Fruit fly (Drosophila melanogaster) whole organism, embryonic: ENCODE data around the gene ldbr.
A peak's percentile ranks its signal among the peaks of the same experiment; 100 is the strongest.

Experiments used
- Atf6 ChIP-seq: fragments of 200-800 bp; sonication (Bioruptor generic); IDR thresholded peaks from 2 replicates; pipeline ENCODE4 v1.3.6; 2022; ENCODE audit warnings: missing biosample characterization, missing genetic modification characterization
- CG11456 ChIP-seq: fragments of 200-800 bp; sonication (Bioruptor generic); IDR thresholded peaks from 3 replicates; pipeline ENCODE4 v1.3.6; 2022; ENCODE audit warnings: missing biosample characterization, missing genetic modification characterization
- CG11504 ChIP-seq: fragments of 200-800 bp; sonication (Bioruptor generic); optimal IDR thresholded peaks from 3 replicates; lab custom pipeline; 2019; ENCODE audit warnings: missing biosample characterization, mild to moderate bottlenecking, missing genetic modification characterization, moderate library complexity
- CG13296 ChIP-seq: fragments of 200-800 bp; sonication (Bioruptor generic); optimal IDR thresholded peaks from 3 replicates; lab custom pipeline; 2018; ENCODE audit warnings: missing biosample characterization, mild to moderate bottlenecking, missing genetic modification characterization
- CG13894 ChIP-seq: fragments of 200-800 bp; sonication (Bioruptor generic); optimal IDR thresholded peaks from 3 replicates; lab custom pipeline; 2018; ENCODE audit warnings: missing biosample characterization, mild to moderate bottlenecking, missing genetic modification characterization, moderate library complexity
- CG15269 ChIP-seq: fragments of 200-800 bp; sonication (Bioruptor generic); optimal IDR thresholded peaks from 2 replicates; lab custom pipeline; 2018; ENCODE audit warnings: missing biosample characterization, mild to moderate bottlenecking, missing genetic modification characterization, moderate library complexity
- CG17829 ChIP-seq: fragments of 200-800 bp; optimal IDR thresholded peaks from 2 replicates; lab custom pipeline; 2019; ENCODE audit warnings: missing biosample characterization, mild to moderate bottlenecking, missing genetic modification characterization, moderate library complexity
- CG18262 ChIP-seq: fragments of 200-800 bp; optimal IDR thresholded peaks from 3 replicates; lab custom pipeline; 2019; ENCODE audit warnings: missing biosample characterization, mild to moderate bottlenecking, missing genetic modification characterization, moderate library complexity
- CG18599 ChIP-seq: fragments of 200-800 bp; sonication (Bioruptor generic); optimal IDR thresholded peaks from 3 replicates; lab custom pipeline; 2017; ENCODE audit warnings: missing biosample characterization, missing genetic modification characterization, mild to moderate bottlenecking, moderate library complexity, missing genetic modification reagents
- CG2712 ChIP-seq: fragments of 200-800 bp; optimal IDR thresholded peaks from 3 replicates; lab custom pipeline; 2019; ENCODE audit warnings: missing biosample characterization, mild to moderate bottlenecking, missing genetic modification characterization, moderate library complexity
- CG30431 ChIP-seq: fragments of 200-800 bp; sonication (Bioruptor generic); optimal IDR thresholded peaks from 2 replicates; lab custom pipeline; 2017; ENCODE audit warnings: missing biosample characterization, missing genetic modification characterization
- CG33213 ChIP-seq: fragments of 200-800 bp; sonication (Bioruptor generic); optimal IDR thresholded peaks from 3 replicates; lab custom pipeline; 2016; ENCODE audit warnings: missing biosample characterization, missing genetic modification characterization
- CG34422 ChIP-seq: fragments of 200-800 bp; sonication (Bioruptor generic); IDR thresholded peaks from 3 replicates; pipeline ENCODE4 v1.3.6; 2022; ENCODE audit warnings: missing biosample characterization, missing genetic modification characterization
- CG3995 ChIP-seq: fragments of 200-800 bp; sonication (Bioruptor generic); optimal IDR thresholded peaks from 3 replicates; lab custom pipeline; 2016; ENCODE audit warnings: missing biosample characterization, missing genetic modification characterization
- CG6813 ChIP-seq: fragments of 200-800 bp; sonication (Bioruptor generic); optimal IDR thresholded peaks from 2 replicates; lab custom pipeline; 2017; ENCODE audit warnings: missing biosample characterization, missing genetic modification characterization, mild to moderate bottlenecking, moderate library complexity, missing genetic modification reagents
- CG8359 ChIP-seq: fragments of 200-800 bp; sonication (Bioruptor generic); optimal IDR thresholded peaks from 2 replicates; lab custom pipeline; 2017; ENCODE audit warnings: missing biosample characterization, mild to moderate bottlenecking, missing genetic modification characterization, borderline replicate concordance
- Chrac-16 ChIP-seq: fragments of 200-800 bp; sonication (Bioruptor generic); optimal IDR thresholded peaks from 3 replicates; lab custom pipeline; 2016; ENCODE audit warnings: missing biosample characterization, missing genetic modification characterization
- D ChIP-seq, 2 experiments: fragments of 200-800 bp in 1 of 2; fragments of >200 bp in 1 of 2; sonication (Bioruptor generic) in 1 of 2; optimal IDR thresholded peaks; 2 replicates in 1 of 2; 3 replicates in 1 of 2; lab custom pipeline; 2017; ENCODE audit warnings: mild to moderate bottlenecking in 1 of 2, missing biosample characterization in 1 of 2, missing genetic modification characterization in 1 of 2, missing genetic modification reagents in 1 of 2
- Dfd ChIP-seq, 2 experiments: fragments of >200 bp; optimal IDR thresholded peaks; 2 replicates each; lab custom pipeline; 2017; ENCODE audit warnings: missing biosample characterization in 2 of 2, missing genetic modification characterization in 2 of 2
- Doc3 ChIP-seq: fragments of 200-800 bp; sonication (Bioruptor generic); IDR thresholded peaks from 3 replicates; pipeline ENCODE4 v1.3.6; 2022; ENCODE audit warnings: missing biosample characterization, missing genetic modification characterization; ENCODE audit not compliant: partially characterized antibody
- Fer2 ChIP-seq: fragments of 200-800 bp; sonication (Bioruptor generic); optimal IDR thresholded peaks from 2 replicates; lab custom pipeline; 2018; ENCODE audit warnings: missing biosample characterization, mild to moderate bottlenecking, missing genetic modification characterization, moderate library complexity
- Hand ChIP-seq: fragments of 200-800 bp; sonication (Bioruptor generic); optimal IDR thresholded peaks from 2 replicates; lab custom pipeline; 2017; ENCODE audit warnings: mild to moderate bottlenecking, missing biosample characterization, missing genetic modification reagents, missing genetic modification characterization
- Lhr ChIP-seq: fragments of 200-800 bp; sonication (Bioruptor generic); optimal IDR thresholded peaks from 3 replicates; lab custom pipeline; 2017; ENCODE audit warnings: mild to moderate bottlenecking, missing biosample characterization, missing genetic modification reagents, missing genetic modification characterization
- Med ChIP-seq: fragments of 200-800 bp; sonication (Bioruptor generic); peaks from one replicate; lab custom pipeline; 2016; ENCODE audit warnings: missing biosample characterization, missing genetic modification characterization, mild to moderate bottlenecking, inconsistent platforms, moderate library complexity
- Neu2 ChIP-seq: fragments of 200-800 bp; sonication (Bioruptor generic); optimal IDR thresholded peaks from 3 replicates; lab custom pipeline; 2016; ENCODE audit warnings: missing biosample characterization, missing genetic modification characterization, borderline replicate concordance
- Nf-YC ChIP-seq: fragments of 200-800 bp; optimal IDR thresholded peaks from 3 replicates; lab custom pipeline; 2019; ENCODE audit warnings: missing biosample characterization, mild to moderate bottlenecking, missing genetic modification characterization, moderate library complexity
- Spps ChIP-seq: fragments of 200-800 bp; sonication (Bioruptor generic); optimal IDR thresholded peaks from 2 replicates; lab custom pipeline; 2018; ENCODE audit warnings: missing biosample characterization, mild to moderate bottlenecking, missing genetic modification characterization
- Trl ChIP-seq, 3 experiments: fragments of >200 bp in 2 of 3; fragments of 200-800 bp in 1 of 3; sonication (Bioruptor generic) in 1 of 3; optimal IDR thresholded peaks; 2 replicates in 1 of 3; 3 replicates in 2 of 3; lab custom pipeline; 2016 to 2017; ENCODE audit warnings: missing biosample characterization in 1 of 3, missing genetic modification characterization in 1 of 3
- Xrp1 ChIP-seq: fragments of 200-800 bp; sonication (Bioruptor generic); IDR thresholded peaks from 2 replicates; pipeline ENCODE4 v1.3.6; 2022; ENCODE audit warnings: missing biosample characterization, missing genetic modification characterization
- abd-A ChIP-seq: fragments of 200-800 bp; sonication (Bioruptor generic); optimal IDR thresholded peaks from 3 replicates; lab custom pipeline; 2019; ENCODE audit warnings: missing biosample characterization, mild to moderate bottlenecking, missing genetic modification characterization, moderate library complexity
- ash1 ChIP-seq: fragments of 200-800 bp; sonication (Bioruptor generic); optimal IDR thresholded peaks from 2 replicates; lab custom pipeline; 2018; ENCODE audit warnings: missing biosample characterization, mild to moderate bottlenecking, missing genetic modification characterization
- az2 ChIP-seq: fragments of 200-800 bp; sonication (Bioruptor generic); optimal IDR thresholded peaks from 3 replicates; lab custom pipeline; 2016; ENCODE audit warnings: missing biosample characterization, missing genetic modification characterization
- bsh ChIP-seq, 2 experiments: fragments of 200-800 bp; sonication (Bioruptor generic); optimal IDR thresholded peaks; 2 replicates each; lab custom pipeline; 2017 to 2018; ENCODE audit warnings: mild to moderate bottlenecking in 2 of 2, missing biosample characterization in 2 of 2, missing genetic modification characterization in 2 of 2, moderate library complexity in 1 of 2
- caup ChIP-seq: fragments of 200-800 bp; sonication (Bioruptor generic); optimal IDR thresholded peaks from 3 replicates; lab custom pipeline; 2017; ENCODE audit warnings: missing biosample characterization, mild to moderate bottlenecking, missing genetic modification characterization, moderate library complexity; ENCODE audit not compliant: severe bottlenecking
- chinmo ChIP-seq: fragments of 200-800 bp; sonication (Bioruptor generic); IDR thresholded peaks from 4 replicates; pipeline ENCODE4 v1.3.6; 2022; ENCODE audit warnings: missing biosample characterization, missing genetic modification characterization; ENCODE audit not compliant: partially characterized antibody
- crc ChIP-seq: fragments of 200-800 bp; sonication (Bioruptor generic); optimal IDR thresholded peaks from 2 replicates; lab custom pipeline; 2016; ENCODE audit warnings: missing biosample characterization, missing genetic modification characterization
- cwo ChIP-seq: fragments of 200-800 bp; sonication (Bioruptor generic); optimal IDR thresholded peaks from 3 replicates; lab custom pipeline; 2017; ENCODE audit warnings: missing biosample characterization, missing genetic modification characterization, mild to moderate bottlenecking, moderate library complexity, missing genetic modification reagents
- dpn ChIP-seq, 2 experiments: fragments of 200-800 bp; sonication (Bioruptor generic); optimal IDR thresholded peaks; 3 replicates each; lab custom pipeline; 2016; ENCODE audit warnings: missing biosample characterization in 2 of 2, missing genetic modification characterization in 2 of 2
- ewg ChIP-seq: fragments of 200-800 bp; sonication (Bioruptor generic); optimal IDR thresholded peaks from 3 replicates; lab custom pipeline; 2017; ENCODE audit warnings: mild to moderate bottlenecking, missing biosample characterization, missing genetic modification reagents, missing genetic modification characterization
- fd96Cb ChIP-seq: fragments of 200-800 bp; sonication (Bioruptor generic); optimal IDR thresholded peaks from 2 replicates; lab custom pipeline; 2018; ENCODE audit warnings: missing biosample characterization, mild to moderate bottlenecking, missing genetic modification characterization, moderate library complexity
- gcm ChIP-seq: fragments of 200-800 bp; sonication (Bioruptor generic); optimal IDR thresholded peaks from 2 replicates; lab custom pipeline; 2019; ENCODE audit warnings: missing biosample characterization, mild to moderate bottlenecking, missing genetic modification characterization, moderate library complexity
- grn ChIP-seq: fragments of 200-800 bp; sonication (Bioruptor generic); optimal IDR thresholded peaks from 3 replicates; lab custom pipeline; 2017; ENCODE audit warnings: missing biosample characterization, missing genetic modification characterization
- lilli ChIP-seq: fragments of 200-800 bp; sonication (Bioruptor generic); optimal IDR thresholded peaks from 3 replicates; lab custom pipeline; 2016; ENCODE audit warnings: missing biosample characterization, missing genetic modification characterization
- pb ChIP-seq: fragments of 200-800 bp; sonication (Bioruptor generic); optimal IDR thresholded peaks from 3 replicates; lab custom pipeline; 2016; ENCODE audit warnings: missing biosample characterization, missing genetic modification characterization
- vvl ChIP-seq: fragments of 200-800 bp; sonication (Bioruptor generic); IDR thresholded peaks from 2 replicates; pipeline ENCODE4 v1.3.6; 2022; ENCODE audit warnings: missing biosample characterization, missing genetic modification characterization
- wek ChIP-seq: fragments of 200-800 bp; sonication (Bioruptor generic); optimal IDR thresholded peaks from 3 replicates; lab custom pipeline; 2018; ENCODE audit warnings: missing biosample characterization, mild to moderate bottlenecking, missing genetic modification characterization, moderate library complexity

ldbr gene

DNA sequence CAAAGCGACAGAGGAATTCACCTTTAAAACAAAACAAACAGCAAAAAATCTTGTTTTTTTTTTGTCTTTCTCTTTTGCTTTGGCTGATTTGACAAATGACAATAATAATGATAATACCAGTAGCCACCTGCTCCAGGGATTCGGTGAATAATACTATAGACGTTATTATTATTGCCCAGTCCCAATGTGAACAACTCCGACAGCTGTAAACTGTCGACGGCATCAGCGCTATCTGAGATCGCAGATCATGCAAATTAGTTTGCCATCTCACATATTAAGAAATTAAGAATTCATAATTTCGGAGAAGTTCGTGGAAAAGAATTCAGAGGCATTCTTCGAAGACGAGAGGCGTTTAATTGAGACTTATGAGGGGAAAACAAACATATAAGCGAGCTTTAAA, 35.4 kb upstream of the ldbr start (continued):
- TF ChIP-seq Trl (optimal IDR thresholded peaks at IDR 0.05; lab: Kevin White, UChicago) (no peak), Trl (GFP tag; optimal IDR thresholded peaks at IDR 0.05; lab: Kevin White, UChicago) (no peak), chinmo (GFP tag; lab: Robert Waterston, UW) (0 out of 4 replicates have a peak, but pooled peaks have one; percentile 74), vvl (GFP tag; lab: Robert Waterston, UW) (0 out of 2 replicates have a peak, but pooled peaks have one; percentile 25), Xrp1 (no peak)
- TF ChIP-seq, all 482 proteins: peak for 5

DNA sequence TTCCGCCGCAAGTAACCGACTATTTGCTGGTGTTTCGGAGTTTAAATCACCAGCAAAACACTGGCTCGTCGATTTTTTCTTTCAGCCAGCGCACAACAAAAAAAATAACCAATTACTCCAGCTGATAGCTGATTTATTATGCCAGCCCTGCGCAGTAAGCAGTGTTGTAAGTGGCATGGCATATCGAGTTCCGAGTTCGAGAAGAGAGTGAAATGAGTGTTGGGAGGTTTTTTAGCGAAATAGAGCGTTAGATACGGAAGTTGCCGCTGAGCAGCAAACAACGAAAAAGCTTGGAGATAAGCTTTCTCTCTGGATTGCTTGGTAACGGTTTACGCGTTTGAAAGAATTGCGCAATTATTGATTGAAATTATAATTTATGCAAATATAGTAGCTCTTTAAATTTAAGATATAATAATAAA, 30.0 kb upstream of the ldbr start, which contains the start of gene CG7565:
Gene CG7565 (minus strand): TSS at position 137 of the 419 bp plus-strand sequence.
- TF ChIP-seq Nf-YC (tag; lab: Kevin White, UChicago) (no peak), Hand (GFP tag; lab: Kevin White, UChicago) (peak; percentile 62), CG33213 (no peak), Doc3 (GFP tag; lab: Robert Waterston, UW) (peak; percentile 60; the same call in 1 of the 3 replicates), CG11504 (tag; lab: Kevin White, UChicago) (no peak), ewg (GFP tag; lab: Kevin White, UChicago) (peak; percentile 96), CG30431 (GFP tag; lab: Kevin White, UChicago) (no peak), Neu2 (GFP tag; lab: Kevin White, UChicago) (no peak), caup (GFP tag; lab: Kevin White, UChicago) (peak; percentile 82), CG34422 (GFP tag; lab: Robert Waterston, UW) (peak; percentile 53; the same call in 1 of the 3 replicates), fd96Cb (no peak), az2 (GFP tag; lab: Kevin White, UChicago) (peak; percentile 20), CG13296 (GFP tag; lab: Kevin White, UChicago) (peak; percentile 56), D (optimal IDR thresholded peaks at IDR 0.05; lab: Kevin White, UChicago) (no peak), D (GFP tag; optimal IDR thresholded peaks at IDR 0.05; lab: Kevin White, UChicago) (no peak), CG17829 (tag; lab: Kevin White, UChicago) (peak; percentile 42), Spps (tag; lab: Kevin White, UChicago) (no peak), CG11456 (GFP tag; lab: Robert Waterston, UW) (peak; percentile 59; the same call in 2 of the 3 replicates), Fer2 (tag; lab: Kevin White, UChicago) (no peak), CG15269 (tag; lab: Kevin White, UChicago) (peak; percentile 22), CG18262 (tag; lab: Kevin White, UChicago) (peak; percentile 14), abd-A (tag; lab: Kevin White, UChicago) (peak; percentile 75), pb (GFP tag; lab: Kevin White, UChicago) (no peak), crc (peak; percentile 9), CG8359 (GFP tag; lab: Kevin White, UChicago) (no peak), gcm (GFP tag; lab: Kevin White, UChicago) (no peak), lilli (GFP tag; lab: Kevin White, UChicago) (peak; percentile 60), cwo (GFP tag; lab: Kevin White, UChicago) (peak; percentile 56), CG18599 (GFP tag; lab: Kevin White, UChicago) (peak; percentile 84), Xrp1 (peak; percentile 62), Med (GFP tag; lab: Kevin White, UChicago) (peak; percentile 96), CG13894 (tag; lab: Kevin White, UChicago) (peak; percentile 30), ash1 (peak; percentile 43), Lhr (GFP tag; lab: Kevin White, UChicago) (no peak), CG6813 (GFP tag; lab: Kevin White, UChicago) (peak; percentile 60), bsh (GFP tag; optimal IDR thresholded peaks at IDR 0.05; lab: Kevin White, UChicago) (peak in 1 of 2 experiments; percentile 20), Atf6 (GFP tag; lab: Robert Waterston, UW) (peak; percentile 59; the same call in 1 of the 2 replicates), Chrac-16 (GFP tag; lab: Kevin White, UChicago) (no peak), wek (peak; percentile 60), CG2712 (peak; percentile 12), dpn (GFP tag; optimal IDR thresholded peaks at IDR 0.05; lab: Kevin White, UChicago) (peak; percentile 17 to 64), grn (GFP tag; lab: Kevin White, UChicago) (peak; percentile 3), Dfd (GFP tag; optimal IDR thresholded peaks at IDR 0.05; lab: Kevin White, UChicago) (no peak), CG3995 (peak; percentile 19)
